Worm (Caenorhabditis elegans) whole organism, L4/young adult: Measurements from ENCODE around the gene srj-44.

ENCODE experiments used
- W03F9.2 ChIP-seq: fragments of 150-350 bp; optimal IDR thresholded peaks from 2 replicates; lab custom pipeline; 2014; ENCODE audit warnings: missing biosample characterization, missing genetic modification characterization
- dao-5 ChIP-seq: sonication (generic microtip); optimal IDR thresholded peaks from 2 replicates; lab custom pipeline; 2016; ENCODE audit warnings: missing genotype, missing genetic modification characterization, moderate library complexity, missing compliant biosample characterization
- him-1 ChIP-seq: sonication (generic microtip); optimal IDR thresholded peaks from 2 replicates; lab custom pipeline; 2016; ENCODE audit warnings: missing genotype, missing genetic modification reagents, missing genetic modification characterization, missing compliant biosample characterization

Gene srj-44

DNA sequence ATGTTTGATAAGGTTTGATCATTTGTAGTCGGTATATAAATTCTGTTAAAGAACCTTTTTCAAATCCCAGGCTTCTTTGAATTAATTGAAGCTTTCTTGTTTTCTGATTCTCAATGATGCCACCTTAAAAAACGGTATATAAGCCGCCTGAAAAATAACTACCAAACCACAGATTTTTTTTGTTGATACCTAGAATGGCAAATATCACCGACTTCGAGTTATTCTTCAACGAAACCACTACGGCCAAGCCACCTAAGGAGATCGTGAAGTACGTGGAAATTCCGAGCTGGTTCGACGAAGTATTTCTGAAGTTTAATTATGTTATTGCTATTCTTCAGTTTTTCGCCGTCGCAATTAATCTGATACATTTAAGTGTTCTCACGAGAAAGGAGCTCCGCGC, 14.9 kb downstream of the srj-44 start, which contains the start of gene srw-2:
TSS of gene srw-2 (plus strand) at position 62 of the 400 bp plus-strand sequence.
- TF ChIP-seq W03F9.2 (tag; lab: Kevin White, UChicago): no peak
- TF ChIP-seq dao-5: no peak
- no peak for TF ChIP-seq him-1

DNA sequence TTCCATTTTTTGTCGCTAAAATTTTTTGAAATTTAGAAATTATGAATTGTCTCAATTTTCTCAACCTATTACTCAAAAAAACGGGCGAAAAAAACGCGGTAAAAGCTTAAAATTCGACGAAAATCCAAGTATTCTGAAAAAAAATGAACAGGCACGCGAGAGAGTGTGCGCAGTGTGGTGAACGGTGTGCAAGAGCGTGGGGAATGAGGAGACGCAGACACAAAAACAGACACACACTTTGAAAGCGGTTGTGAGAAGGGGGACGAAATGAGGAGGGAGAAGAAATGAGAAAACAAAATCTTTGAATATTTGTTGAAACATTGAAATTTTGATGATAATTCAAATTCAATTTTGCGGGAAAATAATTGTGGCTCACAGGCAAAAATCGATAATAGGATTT, 18.9 kb downstream of the srj-44 start, which contains the start of gene T03D3.5:
TSS of gene T03D3.5 (minus strand) at position 21 of the 400 bp plus-strand sequence.
- TF ChIP-seq dao-5 (no peak), him-1 (no peak), W03F9.2 (tag; lab: Kevin White, UChicago) (no peak)

DNA sequence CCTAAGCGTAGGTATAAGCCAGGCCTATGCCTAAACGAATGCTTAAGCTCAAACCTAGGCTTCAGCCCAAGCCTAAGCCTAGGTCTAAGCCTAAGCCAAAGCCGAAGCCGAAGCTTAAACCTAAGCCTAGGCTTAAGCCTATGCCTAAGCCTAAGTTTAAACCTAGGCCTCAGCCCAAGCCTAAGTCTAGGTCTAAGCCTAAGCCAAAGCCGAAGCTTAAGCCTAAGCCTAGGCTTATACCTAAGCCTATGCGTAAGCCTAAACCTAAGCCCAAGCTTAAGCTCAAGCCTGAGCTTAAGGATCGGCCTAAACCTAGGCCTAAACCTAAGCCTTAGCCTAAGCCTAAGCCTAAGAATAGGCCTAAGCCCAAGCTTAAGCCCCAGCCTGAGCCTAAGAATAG, 19.7 kb downstream of the srj-44 start:
- no peak for TF ChIP-seq dao-5
- TF ChIP-seq W03F9.2 (tag; lab: Kevin White, UChicago): no peak
- TF ChIP-seq him-1: no peak

DNA sequence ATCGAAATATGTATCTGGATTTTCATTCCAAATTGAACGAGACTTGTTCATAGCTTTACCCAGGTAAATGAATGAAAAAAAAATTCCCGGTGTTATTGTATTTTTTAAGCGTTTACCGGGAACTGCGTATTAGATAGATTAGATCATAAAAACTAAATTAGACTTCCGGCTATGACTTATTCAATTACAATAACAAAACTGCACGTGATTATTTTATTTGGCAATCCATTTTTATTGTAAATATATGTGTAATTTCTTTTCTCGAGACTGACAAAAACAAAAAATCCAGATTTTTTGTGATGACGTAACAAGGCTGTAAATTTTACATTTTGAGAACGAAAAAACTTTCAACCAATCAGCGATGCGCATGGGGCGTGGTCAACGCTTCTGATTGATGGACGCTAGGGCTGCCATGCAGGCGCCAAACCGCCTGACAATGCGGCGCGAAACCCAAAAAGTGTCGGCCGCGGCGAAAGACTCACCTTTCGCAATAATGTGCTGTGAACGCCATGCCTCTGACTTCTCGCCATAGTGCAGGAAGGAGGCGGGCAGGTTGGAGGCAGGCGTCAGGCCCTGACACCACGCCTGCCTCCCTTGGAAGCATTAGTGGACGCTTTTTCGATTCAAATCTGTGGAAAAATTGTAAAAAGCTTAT, 23.9 kb downstream of the srj-44 start, which contains the start of gene srh-36:
TSS of gene srh-36 (minus strand) at position 51 of the 655 bp plus-strand sequence.
- TF ChIP-seq him-1: no peak
- TF ChIP-seq dao-5: no peak
- TF ChIP-seq W03F9.2 (tag; lab: Kevin White, UChicago): no peak

DNA sequence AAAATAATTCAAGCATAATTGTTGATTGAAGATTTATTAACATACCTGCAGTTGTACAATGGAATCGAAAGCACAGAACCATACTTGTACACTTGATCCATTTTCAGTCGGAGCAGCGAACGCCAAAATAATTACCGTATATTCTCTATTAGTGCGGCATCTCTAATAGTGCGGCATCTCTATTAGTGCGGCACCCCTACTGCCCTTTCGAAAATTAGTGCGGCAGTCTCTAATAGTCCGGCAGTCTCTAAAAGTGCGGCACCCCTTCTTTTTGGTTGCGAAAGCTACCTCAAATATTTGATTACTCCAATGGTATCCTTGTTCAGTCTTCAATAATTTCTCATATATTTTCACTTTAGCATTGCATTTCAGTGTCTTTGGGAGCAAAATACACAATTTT, 27.6 kb downstream of the srj-44 start, which contains the start of gene srt-34:
TSS of gene srt-34 (minus strand) at position 101 of the 400 bp plus-strand sequence.
- TF ChIP-seq dao-5: no peak
- no peak for TF ChIP-seq him-1
- TF ChIP-seq W03F9.2 (tag; lab: Kevin White, UChicago): no peak

DNA sequence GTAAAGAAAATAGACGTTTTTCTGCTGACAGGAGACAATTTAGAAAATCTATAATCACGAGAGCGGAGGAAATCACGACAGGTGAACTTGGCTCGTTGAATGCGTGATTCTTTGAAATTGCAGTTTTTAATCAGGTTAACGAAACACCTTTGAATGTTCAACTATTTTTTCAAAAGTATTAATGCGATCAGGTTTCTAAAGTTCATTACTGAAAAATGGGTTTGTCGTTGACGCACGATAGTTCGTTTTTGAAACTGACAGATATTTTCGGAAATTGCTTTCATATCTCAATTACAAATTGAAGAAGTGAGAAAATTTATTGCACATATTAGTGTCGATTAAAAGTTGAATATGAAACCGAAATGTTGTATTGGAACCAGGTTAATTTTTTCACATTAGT, 29.7 kb downstream of the srj-44 start, which contains the start of gene F54E2.5:
TSS of gene F54E2.5 (minus strand) at position 101 of the 400 bp plus-strand sequence.
- no peak for TF ChIP-seq him-1
- no peak for TF ChIP-seq W03F9.2 (tag; lab: Kevin White, UChicago)
- TF ChIP-seq dao-5: no peak

DNA sequence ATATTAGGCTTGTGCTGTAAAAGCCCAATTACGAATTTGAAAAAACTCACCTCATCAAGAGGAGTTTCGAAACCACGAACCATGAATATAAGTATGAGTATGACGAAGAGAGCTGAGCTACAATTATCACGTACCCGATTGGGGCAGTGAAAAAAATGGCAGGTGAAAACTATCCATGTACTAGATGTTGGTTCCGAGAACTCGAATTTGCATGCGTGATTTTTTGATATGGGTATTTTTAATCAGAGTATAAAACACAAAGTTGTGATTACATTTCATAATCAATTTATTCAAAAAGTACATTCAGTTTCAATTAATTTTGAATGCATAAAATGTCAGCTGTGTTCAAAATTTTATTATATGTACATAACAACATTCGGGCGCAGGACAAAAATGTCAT, 31.8 kb downstream of the srj-44 start, which contains the start of gene F54E2.9:
TSS of gene F54E2.9 (minus strand) at position 132 of the 400 bp plus-strand sequence.
- no peak for TF ChIP-seq W03F9.2 (tag; lab: Kevin White, UChicago)
- TF ChIP-seq dao-5: no peak
- TF ChIP-seq him-1: no peak

DNA sequence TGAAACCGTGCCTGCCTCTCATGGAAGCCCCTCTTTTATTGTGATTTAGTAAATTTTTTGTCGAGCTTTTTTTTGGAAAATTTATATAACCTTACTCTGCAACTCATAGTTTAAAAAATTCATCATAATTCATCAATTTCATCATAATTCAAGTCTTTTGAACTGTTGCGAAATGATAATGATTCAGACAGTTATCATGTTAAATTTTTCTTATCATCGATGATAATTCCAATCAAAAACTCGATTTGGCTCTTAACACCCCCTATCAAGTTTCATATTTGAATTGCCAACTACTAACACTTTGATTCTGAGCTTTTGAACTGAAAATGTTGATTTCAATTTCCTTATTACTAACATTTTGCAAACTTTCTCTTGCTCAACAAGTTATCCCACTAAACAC, 35.5 kb downstream of the srj-44 start, which contains the start of gene F54E2.1:
TSS of gene F54E2.1 (plus strand) at position 235 of the 400 bp plus-strand sequence.
- TF ChIP-seq W03F9.2 (tag; lab: Kevin White, UChicago): no peak
- no peak for TF ChIP-seq dao-5
- no peak for TF ChIP-seq him-1

DNA sequence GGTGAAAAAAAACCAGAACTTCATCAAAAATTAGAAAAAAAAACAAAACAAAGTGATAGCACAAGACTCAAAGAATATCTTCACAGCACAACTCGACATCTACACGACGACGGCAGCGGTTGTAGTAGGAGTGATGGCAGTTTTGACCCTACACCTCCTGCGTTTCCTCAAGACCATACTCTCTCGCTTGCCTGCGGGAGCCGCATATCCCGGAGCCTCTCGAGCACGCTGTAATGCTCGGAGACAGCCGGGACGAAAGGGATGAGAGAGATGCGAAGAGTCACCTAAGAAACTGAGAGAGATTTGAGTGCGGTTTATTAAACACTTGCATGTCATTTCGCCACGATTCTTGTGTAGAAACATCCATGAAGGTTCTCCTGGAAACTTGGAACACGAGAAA, 36.2 kb downstream of the srj-44 start:
- no peak for TF ChIP-seq W03F9.2 (tag; lab: Kevin White, UChicago)
- TF ChIP-seq dao-5: no peak
- no peak for TF ChIP-seq him-1

DNA sequence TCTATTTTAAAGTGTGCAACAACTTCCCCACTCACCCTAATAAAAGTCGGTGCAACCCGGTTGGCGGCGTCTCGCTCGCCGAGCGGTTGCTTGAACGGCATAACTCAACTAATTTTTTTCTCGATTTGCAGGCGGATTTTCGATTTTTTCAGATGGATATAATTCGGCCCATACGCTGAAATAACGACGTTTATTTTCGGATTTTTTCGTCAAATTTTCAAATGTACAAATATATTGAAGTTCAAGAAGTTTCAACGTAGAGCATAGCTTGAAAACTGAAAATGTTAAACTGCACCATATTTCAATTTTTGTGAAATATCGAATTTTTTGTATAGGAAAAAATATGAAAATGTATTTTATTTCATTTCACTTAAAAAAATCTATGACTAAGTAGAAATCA, 37.9 kb downstream of the srj-44 start, which contains the start of gene ketn-1:
TSS of gene ketn-1 (minus strand) at position 101 of the 400 bp plus-strand sequence.
- TF ChIP-seq dao-5: no peak
- no peak for TF ChIP-seq him-1
- no peak for TF ChIP-seq W03F9.2 (tag; lab: Kevin White, UChicago)

DNA sequence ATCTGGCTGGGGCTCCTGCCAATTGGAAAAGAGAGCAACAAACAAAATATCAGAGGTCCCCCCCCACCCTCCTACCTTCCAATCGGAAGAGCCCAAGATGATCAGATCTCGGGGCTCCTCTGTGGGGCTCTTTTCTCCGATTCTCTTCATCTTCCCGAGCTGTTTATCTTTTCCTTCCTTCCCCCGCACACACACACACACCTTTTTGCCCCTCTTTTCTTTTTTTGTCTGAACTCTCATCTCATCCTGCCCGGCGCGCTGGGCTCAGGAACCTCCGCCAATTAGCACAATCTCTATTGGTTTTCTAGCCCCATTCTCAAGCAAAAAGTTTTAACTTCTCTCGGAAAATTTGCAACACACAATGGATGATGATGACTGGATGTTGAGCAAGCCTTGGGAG, 42.4 kb downstream of the srj-44 start:
- TF ChIP-seq him-1: no peak

DNA sequence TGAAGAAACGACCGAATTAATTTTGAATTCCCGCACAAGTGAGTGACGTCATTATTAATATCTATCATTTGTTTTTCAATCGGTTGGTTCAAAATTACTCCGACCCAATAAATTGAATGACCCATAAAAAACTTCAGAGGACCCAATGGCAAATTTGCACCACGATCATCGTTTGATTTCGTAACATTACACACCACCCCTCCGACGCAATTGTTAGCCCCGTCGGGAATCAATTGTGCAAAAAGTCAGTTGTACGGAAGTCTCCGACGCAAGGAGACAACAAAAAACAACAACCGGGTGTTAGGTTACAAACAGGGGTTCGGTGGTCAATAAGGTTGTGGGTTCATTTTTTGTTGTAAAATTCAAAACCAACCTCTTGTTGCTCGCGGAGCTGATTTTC, 43.7 kb downstream of the srj-44 start:
- TF ChIP-seq dao-5 (no peak), W03F9.2 (tag; lab: Kevin White, UChicago) (no peak), him-1 (no peak)

DNA sequence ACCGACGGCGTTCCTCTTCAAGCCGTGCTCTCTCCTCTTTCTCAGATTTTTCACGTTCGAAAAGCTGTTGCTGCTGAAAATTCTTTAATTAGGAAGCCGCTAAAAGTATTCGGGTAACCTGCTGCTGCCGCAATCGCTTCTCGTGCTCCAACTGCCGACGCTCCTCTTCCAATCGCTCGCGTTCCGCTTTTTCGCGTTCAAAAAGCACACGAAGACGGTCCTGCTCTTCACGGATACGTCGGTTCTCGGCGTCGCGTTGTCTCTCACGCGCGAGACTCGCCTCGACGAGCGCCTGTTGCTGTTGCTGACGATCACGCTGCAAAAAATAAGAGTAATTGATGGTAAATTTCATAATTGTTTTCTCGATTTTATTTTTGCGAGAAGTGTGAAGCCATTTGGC, 45.0 kb downstream of the srj-44 start:
- TF ChIP-seq him-1 (no peak), W03F9.2 (tag; lab: Kevin White, UChicago) (no peak), dao-5 (no peak)

DNA sequence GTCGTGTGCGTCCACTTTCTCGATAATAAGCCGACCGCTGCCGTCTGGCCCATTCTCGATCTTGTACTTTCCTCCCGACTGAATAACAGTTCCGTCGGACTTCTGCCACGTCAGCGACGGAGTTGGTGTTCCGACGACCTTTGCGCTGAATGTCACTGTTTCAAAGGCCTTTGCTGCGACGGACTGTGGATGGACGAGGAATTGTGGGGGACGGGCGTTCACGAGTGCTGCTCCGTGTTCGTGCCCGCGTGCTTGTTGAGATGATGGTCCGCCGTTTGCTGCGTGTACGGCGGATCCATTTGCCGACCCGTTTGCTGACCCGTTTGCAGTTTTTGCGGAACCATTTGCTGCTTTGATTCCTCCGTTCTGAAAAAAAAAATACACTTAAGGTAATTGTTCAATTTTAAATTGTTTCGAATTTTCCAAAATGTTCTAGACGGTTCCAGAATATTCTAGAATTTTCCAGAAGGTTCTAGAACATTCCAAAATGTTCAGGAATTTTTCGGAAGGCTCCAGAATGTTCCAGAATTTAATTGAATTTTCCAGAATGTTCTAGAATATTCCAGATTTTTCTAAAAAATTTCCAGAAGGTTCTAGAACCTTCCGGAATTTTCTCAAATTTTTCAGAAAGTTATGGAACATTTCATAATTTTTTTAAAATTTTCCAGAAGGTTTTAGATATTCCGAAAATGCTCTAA, 46.4 kb downstream of the srj-44 start:
- TF ChIP-seq W03F9.2 (tag; lab: Kevin White, UChicago) (no peak), dao-5 (no peak), him-1 (no peak)

DNA sequence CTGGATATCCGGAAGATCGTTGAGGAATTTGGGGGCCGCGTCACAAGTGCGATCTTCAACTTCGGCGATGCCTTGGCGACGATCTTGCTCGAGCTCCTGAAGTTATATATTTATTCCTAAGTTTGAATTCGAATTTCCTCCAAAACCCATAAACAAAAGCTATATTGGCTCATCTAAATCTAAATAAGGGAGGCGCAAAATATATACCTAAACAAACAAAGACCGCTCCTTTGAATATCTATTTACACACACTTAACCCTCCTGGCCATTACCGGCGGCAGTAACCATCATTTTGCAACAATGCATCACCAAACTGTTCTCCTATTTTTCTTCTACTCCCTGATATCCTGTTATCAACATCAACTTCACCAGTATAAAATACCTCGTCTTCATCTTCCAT, 49.7 kb downstream of the srj-44 start, which contains the start of gene F54E2.2:
TSS of gene F54E2.2 (plus strand) at position 301 of the 400 bp plus-strand sequence.
- TF ChIP-seq dao-5 (no peak), him-1 (no peak), W03F9.2 (tag; lab: Kevin White, UChicago) (no peak)
